Worm (Caenorhabditis elegans): Measurements from ENCODE around the gene R03H10.2.

- TF ChIP-seq sox-4 (tag; optimal IDR thresholded peaks at IDR 0.05) (no peak), ceh-9 (tag; optimal IDR thresholded peaks at IDR 0.05) (no peak), pha-2 (tag; optimal IDR thresholded peaks at IDR 0.05) (no peak), K02D7.2 (tag; optimal IDR thresholded peaks at IDR 0.05) (no peak), C38D4.7 (GFP tag; optimal IDR thresholded peaks at IDR 0.05) (no peak), fkh-10 (GFP tag; optimal IDR thresholded peaks at IDR 0.05) (no peak)
Observed at ce11 chrII:4194127-4194526, 38.6 kb downstream of the R03H10.2 start, which contains the start of gene mth-2.

Measured in whole organism, late embryonic.